Worm (Caenorhabditis elegans) whole organism, L1 larva: ENCODE results near the gene C34D4.10.

Experiments used
- C34B4.2 ChIP-seq: sonication (generic microtip); optimal IDR thresholded peaks from 2 replicates; lab custom pipeline; 2017; ENCODE audit warnings: mild to moderate bottlenecking, missing genetic modification characterization, missing compliant biosample characterization
- Y116A8C.19 ChIP-seq: sonication (generic microtip); optimal IDR thresholded peaks from 2 replicates; lab custom pipeline; 2016; ENCODE audit warnings: missing compliant biosample characterization, missing genetic modification characterization, borderline replicate concordance
- alr-1 ChIP-seq: fragments of 200-800 bp; sonication (Bioruptor generic); optimal IDR thresholded peaks from 2 replicates; lab custom pipeline; 2018; ENCODE audit warnings: borderline replicate concordance, mild to moderate bottlenecking, missing genetic modification characterization, missing compliant biosample characterization
- aly-2 ChIP-seq: fragments of 150-350 bp; optimal IDR thresholded peaks from 2 replicates; lab custom pipeline; 2014; ENCODE audit warnings: missing biosample characterization, missing genetic modification characterization
- ama-1 ChIP-seq: fragments of 150-350 bp; optimal IDR thresholded peaks from 2 replicates; lab custom pipeline; 2014
- blmp-1 ChIP-seq: fragments of 150-350 bp; optimal IDR thresholded peaks from 2 replicates; lab custom pipeline; 2014; ENCODE audit warnings: missing biosample characterization, missing genetic modification characterization
- ceh-63 ChIP-seq: fragments of 200-800 bp; sonication (Bioruptor generic); optimal IDR thresholded peaks from 2 replicates; lab custom pipeline; 2018; ENCODE audit warnings: mild to moderate bottlenecking, missing genetic modification characterization, missing compliant biosample characterization
- ceh-82 ChIP-seq, 3 experiments: fragments of 150-350 bp in 1 of 3; sonication (generic microtip) in 2 of 3; optimal IDR thresholded peaks; 2 replicates each; lab custom pipeline; 2014 to 2017; ENCODE audit warnings: missing biosample characterization in 3 of 3, missing genetic modification characterization in 3 of 3
- dpl-1 ChIP-seq, 3 experiments: fragments of 150-350 bp in 2 of 3; sonication (generic microtip) in 1 of 3; optimal IDR thresholded peaks; 2 replicates each; lab custom pipeline; 2014 to 2017; ENCODE audit warnings: missing biosample characterization in 3 of 3, missing genetic modification characterization in 3 of 3, missing genetic modification reagents in 3 of 3
- dsc-1 ChIP-seq: sonication (generic microtip); optimal IDR thresholded peaks from 2 replicates; lab custom pipeline; 2016; ENCODE audit warnings: mild to moderate bottlenecking, missing genetic modification characterization, missing compliant biosample characterization
- efl-3 ChIP-seq: fragments of 200-800 bp; sonication (Bioruptor generic); optimal IDR thresholded peaks from 2 replicates; lab custom pipeline; 2018; ENCODE audit warnings: mild to moderate bottlenecking, missing genetic modification characterization, missing compliant biosample characterization
- elt-3 ChIP-seq, 6 experiments: fragments of 150-350 bp in 1 of 6; sonication (generic microtip); optimal IDR thresholded peaks; 2 replicates each; lab custom pipeline; 2017 to 2018; ENCODE audit warnings: missing biosample characterization in 6 of 6, missing genetic modification characterization in 6 of 6, inconsistent platforms in 1 of 6
- fkh-8 ChIP-seq: sonication (generic microtip); optimal IDR thresholded peaks from 2 replicates; lab custom pipeline; 2016; ENCODE audit warnings: mild to moderate bottlenecking, missing genetic modification characterization, missing compliant biosample characterization
- fos-1 ChIP-seq: fragments of 150-350 bp; optimal IDR thresholded peaks from 2 replicates; lab custom pipeline; 2014; ENCODE audit warnings: missing biosample characterization, missing genetic modification characterization
- hlh-4 ChIP-seq: sonication (generic microtip); optimal IDR thresholded peaks from 2 replicates; lab custom pipeline; 2016; ENCODE audit warnings: mild to moderate bottlenecking, missing genetic modification characterization, missing compliant biosample characterization
- isw-1 ChIP-seq: fragments of 200-800 bp; sonication (Bioruptor generic); IDR thresholded peaks from 2 replicates; pipeline ENCODE4 v1.3.6; 2022; ENCODE audit warnings: missing genetic modification characterization, missing compliant biosample characterization
- lin-13 ChIP-seq: fragments of 150-350 bp; optimal IDR thresholded peaks from 2 replicates; lab custom pipeline; 2014; ENCODE audit warnings: missing biosample characterization, missing genetic modification reagents, missing genetic modification characterization
- lin-14 ChIP-seq: fragments of 200-800 bp; sonication (Bioruptor generic); optimal IDR thresholded peaks from 2 replicates; lab custom pipeline; 2018; ENCODE audit warnings: mild to moderate bottlenecking, missing genetic modification characterization, moderate library complexity, missing compliant biosample characterization
- lin-35 ChIP-seq, 2 experiments: fragments of 150-350 bp; optimal IDR thresholded peaks; 2 replicates each; lab custom pipeline; 2014; ENCODE audit warnings: missing biosample characterization in 2 of 2, missing genetic modification characterization in 2 of 2, missing genetic modification reagents in 2 of 2
- lsy-2 ChIP-seq, 2 experiments: fragments of 150-350 bp; optimal IDR thresholded peaks; 2 replicates each; lab custom pipeline; 2014; ENCODE audit warnings: missing biosample characterization in 2 of 2, missing genetic modification characterization in 2 of 2
- mab-9 ChIP-seq: fragments of 200-800 bp; sonication (Bioruptor generic); IDR thresholded peaks from 2 replicates; pipeline ENCODE4 v1.3.6; 2022; ENCODE audit warnings: missing genetic modification reagents, missing genetic modification characterization, missing compliant biosample characterization
- mdl-1 ChIP-seq, 2 experiments: fragments of 150-350 bp; optimal IDR thresholded peaks; 2 replicates each; lab custom pipeline; 2014 to 2017; ENCODE audit warnings: missing biosample characterization in 2 of 2, missing genetic modification characterization in 2 of 2, inconsistent platforms in 1 of 2
- mef-2 ChIP-seq: fragments of 150-350 bp; optimal IDR thresholded peaks from 2 replicates; lab custom pipeline; 2014; ENCODE audit warnings: missing biosample characterization, missing genetic modification characterization
- mep-1 ChIP-seq: fragments of 150-350 bp; optimal IDR thresholded peaks from 2 replicates; lab custom pipeline; 2014; ENCODE audit warnings: missing biosample characterization, missing genetic modification characterization
- nhr-20 ChIP-seq: sonication (generic microtip); optimal IDR thresholded peaks from 2 replicates; lab custom pipeline; 2016; ENCODE audit warnings: mild to moderate bottlenecking, missing genetic modification characterization, missing compliant biosample characterization
- nhr-28 ChIP-seq: fragments of 150-350 bp; optimal IDR thresholded peaks from 2 replicates; lab custom pipeline; 2014; ENCODE audit warnings: missing biosample characterization, missing genetic modification characterization
- nhr-71 ChIP-seq: sonication (generic microtip); optimal IDR thresholded peaks from 2 replicates; lab custom pipeline; 2016; ENCODE audit warnings: mild to moderate bottlenecking, missing genetic modification characterization, moderate library complexity, missing compliant biosample characterization
- nhr-85 ChIP-seq: sonication (generic microtip); peaks from one replicate; lab custom pipeline; 2016; ENCODE audit warnings: missing genetic modification characterization, inconsistent platforms, missing compliant biosample characterization
- rnt-1 ChIP-seq: sonication (generic microtip); optimal IDR thresholded peaks from 2 replicates; lab custom pipeline; 2016; ENCODE audit warnings: mild to moderate bottlenecking, missing genetic modification characterization, moderate library complexity, missing compliant biosample characterization
- skn-1 ChIP-seq: fragments of 150-350 bp; optimal IDR thresholded peaks from 2 replicates; lab custom pipeline; 2014; ENCODE audit warnings: missing biosample characterization, missing genetic modification characterization
- snu-23 ChIP-seq: sonication (generic microtip); optimal IDR thresholded peaks from 2 replicates; lab custom pipeline; 2016; ENCODE audit warnings: missing genetic modification characterization, missing compliant biosample characterization
- sox-4 ChIP-seq: sonication (generic microtip); optimal IDR thresholded peaks from 2 replicates; lab custom pipeline; 2016; ENCODE audit warnings: missing genetic modification characterization, missing compliant biosample characterization
- sptf-1 ChIP-seq: fragments of 150-350 bp; optimal IDR thresholded peaks from 2 replicates; lab custom pipeline; 2014; ENCODE audit warnings: missing biosample characterization, missing genetic modification characterization
- sup-37 ChIP-seq: fragments of 200-800 bp; sonication (Bioruptor generic); optimal IDR thresholded peaks from 2 replicates; lab custom pipeline; 2018; ENCODE audit warnings: mild to moderate bottlenecking, missing genetic modification characterization, missing compliant biosample characterization
- swsn-7 ChIP-seq: sonication (generic microtip); optimal IDR thresholded peaks from 2 replicates; lab custom pipeline; 2016; ENCODE audit warnings: missing genetic modification characterization, missing compliant biosample characterization
- tbx-2 ChIP-seq: sonication (generic microtip); optimal IDR thresholded peaks from 2 replicates; lab custom pipeline; 2016; ENCODE audit warnings: missing genetic modification characterization, missing compliant biosample characterization
- unc-130 ChIP-seq: fragments of 150-350 bp; optimal IDR thresholded peaks from 2 replicates; lab custom pipeline; 2017; ENCODE audit warnings: missing biosample characterization, missing genetic modification characterization, inconsistent platforms
- unc-98 ChIP-seq: fragments of 200-800 bp; sonication (Bioruptor generic); IDR thresholded peaks from 2 replicates; pipeline ENCODE4 v1.3.6; 2022; ENCODE audit warnings: missing genetic modification characterization, missing compliant biosample characterization
- vab-15 ChIP-seq: sonication (generic microtip); optimal IDR thresholded peaks from 2 replicates; lab custom pipeline; 2017; ENCODE audit warnings: missing genotype, mild to moderate bottlenecking, missing genetic modification characterization, missing compliant biosample characterization
- zag-1 ChIP-seq: fragments of 150-350 bp; optimal IDR thresholded peaks from 2 replicates; lab custom pipeline; 2014; ENCODE audit warnings: missing biosample characterization, missing genetic modification characterization
- zip-4 ChIP-seq: fragments of 200-800 bp; sonication (Bioruptor generic); optimal IDR thresholded peaks from 2 replicates; lab custom pipeline; 2018; ENCODE audit warnings: mild to moderate bottlenecking, missing genetic modification characterization, moderate library complexity, missing compliant biosample characterization

Gene C34D4.10

ce11 chrIV:7131780-7132179, 10.6 kb upstream of the C34D4.10 start, which contains the start of gene grsp-3:
Gene grsp-3 (minus strand): TSS chrIV:7131928.
- peak in 1 of 2 experiments; percentile 32 for TF ChIP-seq mdl-1 (tag; optimal IDR thresholded peaks at IDR 0.05; lab: Kevin White, UChicago)
- peak in 1 of 2 experiments; percentile 43 for TF ChIP-seq lin-35 (GFP tag; optimal IDR thresholded peaks at IDR 0.05; lab: Kevin White, UChicago)
- TF ChIP-seq mep-1 (tag; lab: Kevin White, UChicago), result peak; percentile 39
- TF ChIP-seq lin-14, result peak; percentile 60
- TF ChIP-seq tbx-2 (tag; lab: Kevin White, UChicago), result peak; percentile 18
- no peak for TF ChIP-seq alr-1 (tag; lab: Kevin White, UChicago)
- peak; percentile 89 for TF ChIP-seq nhr-85 (tag; lab: Kevin White, UChicago)
- TF ChIP-seq C34B4.2, result no peak
- peak; percentile 59 for TF ChIP-seq nhr-71
- peak in 2 of 6 experiments; percentile 59 to 95 for TF ChIP-seq elt-3 (tag; optimal IDR thresholded peaks at IDR 0.05; lab: Kevin White, UChicago)
- no peak for TF ChIP-seq zip-4 (GFP tag; lab: Kevin White, UChicago)
- peak; percentile 60 for TF ChIP-seq nhr-20
- TF ChIP-seq unc-130 (tag; lab: Kevin White, UChicago), result peak; percentile 39
- TF ChIP-seq lin-13 (GFP tag; lab: Kevin White, UChicago), result no peak
- TF ChIP-seq isw-1 (GFP tag; lab: Robert Waterston, UW), result no peak
- TF ChIP-seq rnt-1, result peak; percentile 7
- TF ChIP-seq dpl-1 (GFP tag; optimal IDR thresholded peaks at IDR 0.05; lab: Kevin White, UChicago), result peak in 1 of 3 experiments; percentile 26
- TF ChIP-seq snu-23 (GFP tag; lab: Kevin White, UChicago), result peak; percentile 57
- TF ChIP-seq blmp-1, result peak; percentile 80
- TF ChIP-seq sptf-1, result no peak
- TF ChIP-seq ceh-82 (tag; optimal IDR thresholded peaks at IDR 0.05; lab: Kevin White, UChicago), result no peak
- TF ChIP-seq lsy-2 (tag; optimal IDR thresholded peaks at IDR 0.05; lab: Kevin White, UChicago), result peak; percentile 1 to 33
- TF ChIP-seq, all 84 proteins: peak for 15

ce11 chrIV:7114599-7114998, 6.6 kb downstream of the C34D4.10 start, which contains the start of gene nas-8:
Gene nas-8 (plus strand): TSS chrIV:7114899.
- no peak for TF ChIP-seq fos-1 (tag; lab: Kevin White, UChicago)
- TF ChIP-seq mef-2 (tag; lab: Kevin White, UChicago), result no peak
- TF ChIP-seq snu-23 (GFP tag; lab: Kevin White, UChicago), result peak; percentile 11
- no peak for TF ChIP-seq ceh-63
- TF ChIP-seq unc-130 (tag; lab: Kevin White, UChicago), result no peak
- no peak for TF ChIP-seq swsn-7

- TF ChIP-seq sox-4 (tag; lab: Kevin White, UChicago), result no peak
- no peak for TF ChIP-seq Y116A8C.19 (tag; lab: Kevin White, UChicago)
- TF ChIP-seq efl-3 (GFP tag; lab: Kevin White, UChicago), result no peak
- no peak for TF ChIP-seq hlh-4
- TF ChIP-seq ama-1 (lab: Kevin White, UChicago), result no peak
- TF ChIP-seq zag-1, result no peak
- TF ChIP-seq aly-2 (tag; lab: Kevin White, UChicago), result no peak
- no peak for TF ChIP-seq vab-15 (tag; lab: Kevin White, UChicago)
- no peak for TF ChIP-seq fkh-8 (tag; lab: Kevin White, UChicago)
- no peak for TF ChIP-seq nhr-28
- TF ChIP-seq rnt-1, result no peak
- no peak for TF ChIP-seq skn-1 (tag; lab: Kevin White, UChicago)
- no peak for TF ChIP-seq unc-98 (GFP tag; lab: Robert Waterston, UW)
- no peak for TF ChIP-seq nhr-20
- TF ChIP-seq sup-37 (GFP tag; lab: Kevin White, UChicago), result no peak
- TF ChIP-seq snu-23 (GFP tag; lab: Kevin White, UChicago), result no peak
- no peak for TF ChIP-seq dsc-1 (tag; lab: Kevin White, UChicago)
- TF ChIP-seq mab-9 (GFP tag; lab: Robert Waterston, UW), result no peak
Measured at ce11 chrIV:7111354-7111753, 9.9 kb downstream of the C34D4.10 start, which contains the start of the genes ZC477.7 and ssq-3. Gene ZC477.7 (minus strand): TSS chrIV:7111454. Gene ssq-3 (plus strand): TSS chrIV:7111604.
